Fruit fly (Drosophila melanogaster): ENCODE results near the gene spz4.
A peak's percentile ranks its signal among the peaks of the same experiment; 100 is the strongest.

Gene spz4

dm6 chr2L:11498839-11499238 is 2.7 kb upstream of the spz4 start, which contains the start of gene Cog8 (continued):
- peak; percentile 66 for TF ChIP-seq HLH54F (GFP tag; optimal IDR thresholded peaks at IDR 0.05)
- TF ChIP-seq ap (GFP tag; IDR thresholded peaks at IDR 0.05), result no peak
- TF ChIP-seq CG8359 (GFP tag; optimal IDR thresholded peaks at IDR 0.05; ENCODE audit: borderline replicate concordance), result no peak
- TF ChIP-seq tll (GFP tag; optimal IDR thresholded peaks at IDR 0.05), result peak in 1 of 2 experiments; percentile 51
- peak; percentile 25 for TF ChIP-seq CG4820 (GFP tag; optimal IDR thresholded peaks at IDR 0.05)
- 0 out of 2 replicates have a peak, but pooled peaks have one; percentile 15 for TF ChIP-seq CG14441 (GFP tag; IDR thresholded peaks at IDR 0.05)
- TF ChIP-seq E2f2 (GFP tag; IDR thresholded peaks at IDR 0.05), result peak; percentile 69
- peak; percentile 18; the same call in 1 of the 2 replicates for TF ChIP-seq CG32532 (GFP tag; IDR thresholded peaks at IDR 0.05)
- TF ChIP-seq CG17186 (GFP tag; optimal IDR thresholded peaks at IDR 0.05), result no peak
- TF ChIP-seq Blimp-1 (GFP tag; optimal IDR thresholded peaks at IDR 0.05), result peak; percentile 21
- peak; percentile 61 for TF ChIP-seq nmo (GFP tag; optimal IDR thresholded peaks at IDR 0.05)
- TF ChIP-seq CG3847 (GFP tag; IDR thresholded peaks at IDR 0.05), result peak; percentile 76
- TF ChIP-seq pb (GFP tag; optimal IDR thresholded peaks at IDR 0.05), result no peak
- peak; percentile 91 for TF ChIP-seq Med (GFP tag)
- peak; percentile 65 for TF ChIP-seq gem (tag; optimal IDR thresholded peaks at IDR 0.05)
- peak; percentile 58 for TF ChIP-seq bab2 (GFP tag; optimal IDR thresholded peaks at IDR 0.05)
- peak; percentile 24 for TF ChIP-seq CG10462 (GFP tag; optimal IDR thresholded peaks at IDR 0.05)
- peak; percentile 24 for TF ChIP-seq PHDP (tag; optimal IDR thresholded peaks at IDR 0.05)
- no peak for TF ChIP-seq pros (GFP tag; optimal IDR thresholded peaks at IDR 0.05)
- peak; percentile 93 for TF ChIP-seq Ets65A (GFP tag)
- no peak for TF ChIP-seq tap (tag; optimal IDR thresholded peaks at IDR 0.05)
- TF ChIP-seq her (GFP tag; optimal IDR thresholded peaks at IDR 0.05), result peak; percentile 43
- peak; percentile 68 for TF ChIP-seq Dp (GFP tag; optimal IDR thresholded peaks at IDR 0.05)
- peak; percentile 69 for TF ChIP-seq trem (tag; optimal IDR thresholded peaks at IDR 0.05)
- no peak for TF ChIP-seq sc (optimal IDR thresholded peaks at IDR 0.05)
- TF ChIP-seq sc (GFP tag; optimal IDR thresholded peaks at IDR 0.05), result no peak
- TF ChIP-seq mld (GFP tag; IDR thresholded peaks at IDR 0.05; ENCODE audit: partially characterized antibody), result no peak
- TF ChIP-seq Atf3 (GFP tag; optimal IDR thresholded peaks at IDR 0.05), result peak; percentile 0
- no peak for TF ChIP-seq pfk (GFP tag; optimal IDR thresholded peaks at IDR 0.05)
- no peak for TF ChIP-seq sna (GFP tag; IDR thresholded peaks at IDR 0.05; ENCODE audit: partially characterized antibody)
- TF ChIP-seq Chrac-16 (GFP tag; optimal IDR thresholded peaks at IDR 0.05), result peak; percentile 66
- peak; percentile 40 for TF ChIP-seq tin (GFP tag; optimal IDR thresholded peaks at IDR 0.05)
- TF ChIP-seq CG12155 (GFP tag; optimal IDR thresholded peaks at IDR 0.05), result peak; percentile 39
- TF ChIP-seq Max (GFP tag; optimal IDR thresholded peaks at IDR 0.05), result peak; percentile 10
- no peak for TF ChIP-seq kay (GFP tag; optimal IDR thresholded peaks at IDR 0.05)
- no peak for TF ChIP-seq chm (GFP tag; IDR thresholded peaks at IDR 0.05)
- TF ChIP-seq tio (GFP tag; optimal IDR thresholded peaks at IDR 0.05), result peak; percentile 48
- TF ChIP-seq CG18011 (GFP tag; optimal IDR thresholded peaks at IDR 0.05), result peak; percentile 97
- TF ChIP-seq lab (GFP tag; optimal IDR thresholded peaks at IDR 0.05), result peak; percentile 13
- peak; percentile 74 for TF ChIP-seq Antp (GFP tag; optimal IDR thresholded peaks at IDR 0.05)
- no peak for TF ChIP-seq emc (GFP tag; optimal IDR thresholded peaks at IDR 0.05)
- no peak for TF ChIP-seq Awh (GFP tag; IDR thresholded peaks at IDR 0.05)
- TF ChIP-seq CG4424 (GFP tag; optimal IDR thresholded peaks at IDR 0.05), result peak; percentile 30
- TF ChIP-seq unpg (GFP tag; optimal IDR thresholded peaks at IDR 0.05), result peak; percentile 35
- TF ChIP-seq Hr3 (GFP tag; optimal IDR thresholded peaks at IDR 0.05), result peak; percentile 49
- TF ChIP-seq HLH3B (GFP tag; IDR thresholded peaks at IDR 0.05), result no peak
- peak; percentile 74 for TF ChIP-seq slbo (GFP tag; IDR thresholded peaks at IDR 0.05)
- TF ChIP-seq Atf-2 (GFP tag; optimal IDR thresholded peaks at IDR 0.05), result peak; percentile 14
- peak; percentile 19 for TF ChIP-seq luna (GFP tag; optimal IDR thresholded peaks at IDR 0.05)
- TF ChIP-seq lmd (GFP tag; IDR thresholded peaks at IDR 0.05), result no peak
- peak; percentile 2 for TF ChIP-seq gfzf (GFP tag; optimal IDR thresholded peaks at IDR 0.05)
